Worm (Caenorhabditis elegans) whole organism, L4 larva: ENCODE measurements around the gene dmd-6.

Experiments
- F26F4.8 ChIP-seq: fragments of 200-800 bp; sonication (Bioruptor generic); conservative IDR thresholded peaks from 2 replicates; pipeline ENCODE4 v1.3.6; 2022; ENCODE audit warnings: missing genetic modification characterization, missing compliant biosample characterization
- F37D6.2 ChIP-seq: sonication (generic microtip); optimal IDR thresholded peaks from 2 replicates; lab custom pipeline; 2016; ENCODE audit warnings: mild to moderate bottlenecking, missing genetic modification characterization, missing compliant biosample characterization
- F49E8.2 ChIP-seq: sonication (generic microtip); optimal IDR thresholded peaks from 2 replicates; lab custom pipeline; 2016; ENCODE audit warnings: missing compliant biosample characterization, mild to moderate bottlenecking, missing genetic modification characterization, borderline replicate concordance
- Y48G9A.11 ChIP-seq: fragments of 200-800 bp; sonication (Bioruptor generic); IDR thresholded peaks from 2 replicates; pipeline ENCODE4 v1.3.6; 2022; ENCODE audit warnings: missing genetic modification reagents, missing genetic modification characterization, missing compliant biosample characterization
- ZK337.2 ChIP-seq: fragments of 200-800 bp; sonication (Bioruptor generic); IDR thresholded peaks from 2 replicates; pipeline ENCODE4 v1.3.6; 2022; ENCODE audit warnings: missing genetic modification reagents, missing genetic modification characterization, missing compliant biosample characterization
- ZK546.5 ChIP-seq, 2 experiments: sonication (generic microtip); optimal IDR thresholded peaks; 2 replicates each; lab custom pipeline; 2017; ENCODE audit warnings: missing biosample characterization in 2 of 2, missing genetic modification characterization in 2 of 2
- attf-4 ChIP-seq: sonication (generic microtip); optimal IDR thresholded peaks from 3 replicates; lab custom pipeline; 2017; ENCODE audit warnings: missing biosample characterization, missing genetic modification characterization
- ceh-20 ChIP-seq: fragments of 200-800 bp; sonication (Bioruptor generic); IDR thresholded peaks from 2 replicates; pipeline ENCODE4 v1.3.6; 2022; ENCODE audit warnings: missing genetic modification reagents, missing genetic modification characterization, missing compliant biosample characterization
- ceh-44 ChIP-seq: fragments of 200-800 bp; sonication (Bioruptor generic); IDR thresholded peaks from 2 replicates; pipeline ENCODE4 v1.3.6; 2022; ENCODE audit warnings: missing genetic modification reagents, missing genetic modification characterization, missing compliant biosample characterization
- ceh-82 ChIP-seq: sonication (generic microtip); optimal IDR thresholded peaks from 2 replicates; lab custom pipeline; 2017; ENCODE audit warnings: missing biosample characterization, missing genetic modification characterization
- cey-2 ChIP-seq: sonication (generic microtip); optimal IDR thresholded peaks from 3 replicates; lab custom pipeline; 2017; ENCODE audit warnings: missing genetic modification characterization, mild to moderate bottlenecking, missing compliant biosample characterization, antibody characterized with exemption, borderline replicate concordance; ENCODE audit not compliant: insufficient read depth
- daf-16 ChIP-seq, 3 experiments: sonication (generic microtip); optimal IDR thresholded peaks; 2 replicates each; lab custom pipeline; 2016 to 2017; ENCODE audit warnings: missing genetic modification characterization in 3 of 3, missing genetic modification reagents in 3 of 3, mild to moderate bottlenecking in 2 of 3, missing compliant biosample characterization in 2 of 3, missing biosample characterization in 1 of 3, moderate library complexity in 1 of 3
- daf-19 ChIP-seq: fragments of 200-800 bp; sonication (Bioruptor generic); conservative IDR thresholded peaks from 2 replicates; pipeline ENCODE4 v1.3.6; 2022; ENCODE audit warnings: missing genetic modification characterization, missing compliant biosample characterization
- dmd-6 ChIP-seq: fragments of 200-800 bp; sonication (Bioruptor generic); IDR thresholded peaks from 2 replicates; pipeline ENCODE4 v1.3.6; 2022; ENCODE audit warnings: missing genetic modification reagents, missing genetic modification characterization, missing compliant biosample characterization
- duxl-1 ChIP-seq: sonication (generic microtip); optimal IDR thresholded peaks from 2 replicates; lab custom pipeline; 2016; ENCODE audit warnings: mild to moderate bottlenecking, missing genetic modification characterization, moderate library complexity, missing compliant biosample characterization; ENCODE audit not compliant: poor library complexity
- dve-1 ChIP-seq: sonication (generic microtip); optimal IDR thresholded peaks from 2 replicates; lab custom pipeline; 2017; ENCODE audit warnings: antibody characterized with exemption, mild to moderate bottlenecking, missing genetic modification characterization, missing compliant biosample characterization; ENCODE audit not compliant: insufficient read depth
- fkh-10 ChIP-seq: fragments of 150-350 bp; optimal IDR thresholded peaks from 2 replicates; lab custom pipeline; 2014; ENCODE audit warnings: missing biosample characterization, missing genetic modification reagents, missing genetic modification characterization
- fos-1 ChIP-seq: fragments of 150-350 bp; optimal IDR thresholded peaks from 2 replicates; lab custom pipeline; 2014; ENCODE audit warnings: missing biosample characterization, missing genetic modification characterization
- gei-8 ChIP-seq: fragments of 200-800 bp; sonication (Bioruptor generic); optimal IDR thresholded peaks from 2 replicates; lab custom pipeline; 2018; ENCODE audit warnings: mild to moderate bottlenecking, missing genetic modification characterization, missing compliant biosample characterization
- hif-1 ChIP-seq, 2 experiments: sonication (generic microtip); optimal IDR thresholded peaks; 2 replicates each; lab custom pipeline; 2016 to 2017; ENCODE audit warnings: missing compliant biosample characterization in 2 of 2, missing genetic modification characterization in 2 of 2, missing genetic modification reagents in 2 of 2, missing genotype in 2 of 2, mild to moderate bottlenecking in 1 of 2
- hlh-30 ChIP-seq: sonication (generic microtip); optimal IDR thresholded peaks from 2 replicates; lab custom pipeline; 2017; ENCODE audit warnings: antibody characterized with exemption, mild to moderate bottlenecking, missing genetic modification characterization, missing compliant biosample characterization; ENCODE audit not compliant: insufficient read depth
- jun-1 ChIP-seq: fragments of 150-350 bp; optimal IDR thresholded peaks from 2 replicates; lab custom pipeline; 2014; ENCODE audit warnings: missing biosample characterization, missing genetic modification reagents, missing genetic modification characterization
- lim-7 ChIP-seq: fragments of 200-800 bp; sonication (Bioruptor generic); IDR thresholded peaks from 2 replicates; pipeline ENCODE4 v1.3.6; 2022; ENCODE audit warnings: missing genetic modification characterization, missing compliant biosample characterization
- lin-1 ChIP-seq: fragments of 200-800 bp; sonication (Bioruptor generic); IDR thresholded peaks from 2 replicates; pipeline ENCODE4 v1.3.6; 2022; ENCODE audit warnings: missing genetic modification reagents, missing genetic modification characterization, missing compliant biosample characterization
- lin-13 ChIP-seq: fragments of 150-350 bp; optimal IDR thresholded peaks from 2 replicates; lab custom pipeline; 2014; ENCODE audit warnings: missing biosample characterization, missing genetic modification reagents, missing genetic modification characterization
- lir-3 ChIP-seq: sonication (generic microtip); optimal IDR thresholded peaks from 2 replicates; lab custom pipeline; 2016; ENCODE audit warnings: mild to moderate bottlenecking, missing genetic modification characterization, missing compliant biosample characterization
- madf-5 ChIP-seq, 2 experiments: fragments of 200-800 bp; sonication (Bioruptor generic); IDR thresholded peaks; 2 replicates each; pipeline ENCODE4 v1.3.6; 2022; ENCODE audit warnings: missing compliant biosample characterization in 2 of 2, missing genetic modification characterization in 2 of 2
- madf-9 ChIP-seq: fragments of 200-800 bp; sonication (Bioruptor generic); conservative IDR thresholded peaks from 2 replicates; pipeline ENCODE4 v1.3.6; 2022; ENCODE audit warnings: missing genetic modification reagents, missing genetic modification characterization, missing compliant biosample characterization
- mdl-1 ChIP-seq, 2 experiments: fragments of 150-350 bp in 1 of 2; sonication (generic microtip) in 1 of 2; optimal IDR thresholded peaks; 2 replicates each; lab custom pipeline; 2014 to 2017; ENCODE audit warnings: missing biosample characterization in 2 of 2, missing genetic modification characterization in 2 of 2
- mep-1 ChIP-seq: fragments of 150-350 bp; sonication (generic microtip); optimal IDR thresholded peaks from 3 replicates; lab custom pipeline; 2014; ENCODE audit warnings: missing biosample characterization, missing genetic modification characterization
- nhr-10 ChIP-seq: fragments of 150-350 bp; optimal IDR thresholded peaks from 2 replicates; lab custom pipeline; 2014; ENCODE audit warnings: missing biosample characterization, missing genetic modification characterization
- nhr-11 ChIP-seq: fragments of 150-350 bp; optimal IDR thresholded peaks from 2 replicates; lab custom pipeline; 2014; ENCODE audit warnings: missing biosample characterization, missing genetic modification characterization
- nhr-25 ChIP-seq: sonication (generic microtip); optimal IDR thresholded peaks from 2 replicates; lab custom pipeline; 2017; ENCODE audit warnings: missing genetic modification characterization, mild to moderate bottlenecking, missing compliant biosample characterization, antibody characterized with exemption, moderate library complexity, borderline replicate concordance; ENCODE audit not compliant: insufficient read depth
- nhr-42 ChIP-seq: fragments of 200-800 bp; sonication (Bioruptor generic); IDR thresholded peaks from 2 replicates; pipeline ENCODE4 v1.3.6; 2022; ENCODE audit warnings: missing genetic modification characterization, missing compliant biosample characterization
- pha-4 ChIP-seq, 2 experiments: fragments of 150-350 bp in 1 of 2; fragments of 200-800 bp in 1 of 2; sonication (Bioruptor generic) in 1 of 2; IDR thresholded peaks in 1 of 2; optimal IDR thresholded peaks in 1 of 2; 2 replicates each; pipeline versions ENCODE4 v1.3.6 to Lab custom; 2014 to 2022; ENCODE audit warnings: missing genetic modification characterization in 2 of 2, missing genetic modification reagents in 2 of 2, missing biosample characterization in 1 of 2, missing compliant biosample characterization in 1 of 2
- php-3 ChIP-seq: fragments of 200-800 bp; sonication (Bioruptor generic); IDR thresholded peaks from 2 replicates; pipeline ENCODE4 v1.3.6; 2022; ENCODE audit warnings: missing genetic modification reagents, missing genetic modification characterization, missing compliant biosample characterization
- rbr-2 ChIP-seq: sonication (generic microtip); optimal IDR thresholded peaks from 2 replicates; lab custom pipeline; 2016; ENCODE audit warnings: missing genotype, missing genetic modification characterization, missing compliant biosample characterization
- saeg-2 ChIP-seq: fragments of 200-800 bp; sonication (Bioruptor generic); IDR thresholded peaks from 2 replicates; pipeline ENCODE4 v1.3.6; 2022; ENCODE audit warnings: missing genetic modification reagents, missing genetic modification characterization, missing compliant biosample characterization
- sdz-12 ChIP-seq: fragments of 200-800 bp; sonication (Bioruptor generic); optimal IDR thresholded peaks from 2 replicates; lab custom pipeline; 2018; ENCODE audit warnings: mild to moderate bottlenecking, missing genetic modification characterization, missing compliant biosample characterization
- set-16 ChIP-seq: fragments of 200-800 bp; sonication (Bioruptor generic); IDR thresholded peaks from 2 replicates; pipeline ENCODE4 v1.3.6; 2022; ENCODE audit warnings: missing genetic modification reagents, missing genetic modification characterization, missing compliant biosample characterization
- skn-1 ChIP-seq: fragments of 150-350 bp; optimal IDR thresholded peaks from 2 replicates; lab custom pipeline; 2014; ENCODE audit warnings: missing biosample characterization, missing genetic modification characterization
- spr-1 ChIP-seq: sonication (generic microtip); optimal IDR thresholded peaks from 2 replicates; lab custom pipeline; 2016; ENCODE audit warnings: mild to moderate bottlenecking, missing genetic modification characterization, missing compliant biosample characterization
- tag-97 ChIP-seq: fragments of 200-800 bp; sonication (Bioruptor generic); IDR thresholded peaks from 2 replicates; pipeline ENCODE4 v1.3.6; 2022; ENCODE audit warnings: missing genetic modification characterization, missing compliant biosample characterization
- tra-1 ChIP-seq: fragments of 200-800 bp; sonication (Bioruptor generic); IDR thresholded peaks from 2 replicates; pipeline ENCODE4 v1.3.6; 2022; ENCODE audit warnings: missing genetic modification reagents, missing genetic modification characterization, missing compliant biosample characterization
- unc-39 ChIP-seq: sonication (generic microtip); optimal IDR thresholded peaks from 2 replicates; lab custom pipeline; 2017; ENCODE audit warnings: missing biosample characterization, missing genetic modification characterization
- zag-1 ChIP-seq: fragments of 150-350 bp; optimal IDR thresholded peaks from 2 replicates; lab custom pipeline; 2014; ENCODE audit warnings: missing biosample characterization, missing genetic modification characterization
- zfp-2 ChIP-seq: sonication (generic microtip); optimal IDR thresholded peaks from 2 replicates; lab custom pipeline; 2016; ENCODE audit warnings: mild to moderate bottlenecking, missing genetic modification characterization, missing compliant biosample characterization
- ztf-11 ChIP-seq: fragments of 150-350 bp; optimal IDR thresholded peaks from 2 replicates; lab custom pipeline; 2014; ENCODE audit warnings: missing biosample characterization, missing genetic modification characterization

The dmd-6 gene

DNA sequence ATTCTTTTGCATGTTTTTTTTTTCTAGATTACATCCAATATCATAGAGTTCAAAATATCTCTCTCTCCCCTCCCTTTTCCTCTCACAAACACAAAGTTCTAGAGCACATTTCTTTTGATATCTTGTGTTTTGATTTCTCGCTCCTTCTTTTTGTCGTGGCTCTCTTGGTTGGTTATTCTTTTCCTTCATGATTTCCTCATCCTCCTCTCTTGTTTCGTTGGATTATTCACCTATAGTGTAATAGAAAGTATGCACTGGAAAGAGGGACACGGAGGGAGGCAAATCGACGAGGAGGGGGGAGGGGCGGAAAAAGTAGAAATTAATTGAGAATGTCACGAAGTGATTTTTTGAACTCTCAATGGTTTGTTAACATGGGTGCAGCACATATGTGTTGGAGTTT lies 9.9 kb upstream of the dmd-6 start (continued):
- TF ChIP-seq pha-4 (GFP tag; IDR thresholded peaks at IDR 0.05; lab: Robert Waterston, UW) (no peak), pha-4 (tag; optimal IDR thresholded peaks at IDR 0.05; lab: Kevin White, UChicago) (no peak), ceh-82 (tag; lab: Kevin White, UChicago) (no peak), fkh-10 (GFP tag; lab: Kevin White, UChicago) (no peak), skn-1 (tag; lab: Kevin White, UChicago) (no peak), zfp-2 (tag; lab: Kevin White, UChicago) (no peak), spr-1 (tag; lab: Kevin White, UChicago) (no peak), Y48G9A.11 (GFP tag; lab: Robert Waterston, UW) (no peak), dmd-6 (GFP tag; lab: Robert Waterston, UW) (peak; percentile 48; the same call in 1 of the 2 replicates), cey-2 (tag; lab: Kevin White, UChicago) (no peak), lin-13 (GFP tag; lab: Kevin White, UChicago) (no peak), ceh-44 (GFP tag; lab: Robert Waterston, UW) (no peak), F26F4.8 (GFP tag; lab: Robert Waterston, UW) (no peak), hlh-30 (tag; lab: Kevin White, UChicago) (peak; percentile 40), hif-1 (tag; optimal IDR thresholded peaks at IDR 0.05; lab: Kevin White, UChicago) (peak in 1 of 2 experiments; percentile 84), duxl-1 (no peak), zag-1 (tag; lab: Kevin White, UChicago) (no peak), unc-39 (tag; lab: Kevin White, UChicago) (no peak), tag-97 (GFP tag; lab: Robert Waterston, UW) (no peak), madf-9 (no peak), daf-16 (GFP tag; optimal IDR thresholded peaks at IDR 0.05; lab: Kevin White, UChicago) (no peak), daf-16 (tag; optimal IDR thresholded peaks at IDR 0.05; lab: Kevin White, UChicago) (peak; percentile 27), nhr-42 (GFP tag; lab: Robert Waterston, UW) (no peak), F49E8.2 (no peak), mep-1 (peak; percentile 7), rbr-2 (tag; lab: Kevin White, UChicago) (no peak), madf-5 (GFP tag; IDR thresholded peaks at IDR 0.05; lab: Robert Waterston, UW) (no peak), attf-4 (tag; lab: Kevin White, UChicago) (no peak), mdl-1 (tag; optimal IDR thresholded peaks at IDR 0.05; lab: Kevin White, UChicago) (peak; percentile 12 to 39), dve-1 (peak; percentile 16), ceh-20 (no peak), ZK337.2 (GFP tag; lab: Robert Waterston, UW) (no peak), set-16 (GFP tag; lab: Robert Waterston, UW) (no peak), php-3 (no peak), gei-8 (GFP tag; lab: Kevin White, UChicago) (no peak), lir-3 (no peak), fos-1 (tag; lab: Kevin White, UChicago) (no peak), jun-1 (tag; lab: Kevin White, UChicago) (no peak), nhr-25 (no peak), F37D6.2 (no peak), ztf-11 (no peak), nhr-10 (no peak)

DNA sequence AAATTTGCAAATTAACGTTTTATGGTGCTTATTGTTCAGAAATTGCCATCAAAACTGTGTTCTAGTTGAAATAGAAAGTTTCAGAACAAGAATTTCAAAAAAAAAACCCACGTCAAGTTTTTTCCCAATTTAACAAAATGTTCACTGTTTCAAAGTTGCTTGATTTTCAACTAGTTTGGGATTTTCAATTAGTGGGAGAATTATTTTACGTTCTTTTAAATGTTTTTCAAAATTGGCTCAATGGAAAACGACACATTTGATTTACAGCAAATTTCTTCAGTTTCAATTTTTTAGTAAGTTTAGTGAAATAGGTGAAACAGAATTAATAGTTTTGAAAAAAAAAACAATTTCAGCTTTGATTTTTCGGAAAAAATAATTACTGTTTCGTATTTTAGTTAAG lies 7.8 kb upstream of the dmd-6 start:
- TF ChIP-seq dve-1 (no peak), nhr-42 (GFP tag; lab: Robert Waterston, UW) (no peak), lin-1 (no peak), daf-19 (GFP tag; lab: Robert Waterston, UW) (no peak), nhr-11 (tag; lab: Kevin White, UChicago) (no peak), pha-4 (GFP tag; IDR thresholded peaks at IDR 0.05; lab: Robert Waterston, UW) (no peak), pha-4 (tag; optimal IDR thresholded peaks at IDR 0.05; lab: Kevin White, UChicago) (no peak), unc-39 (tag; lab: Kevin White, UChicago) (no peak), fos-1 (tag; lab: Kevin White, UChicago) (no peak), skn-1 (tag; lab: Kevin White, UChicago) (no peak), ZK337.2 (GFP tag; lab: Robert Waterston, UW) (no peak), lim-7 (GFP tag; lab: Robert Waterston, UW) (no peak), spr-1 (tag; lab: Kevin White, UChicago) (no peak), duxl-1 (no peak), tra-1 (no peak), saeg-2 (no peak), ZK546.5 (tag; optimal IDR thresholded peaks at IDR 0.05; lab: Kevin White, UChicago) (no peak), sdz-12 (GFP tag; lab: Kevin White, UChicago) (no peak)
- TF ChIP-seq, all 104 proteins: peak for 0
